Worm (Caenorhabditis elegans) whole organism, young adult: ENCODE results near the gene fbxa-185.

Source experiments
- B0019.2 ChIP-seq: fragments of 200-800 bp; sonication (Bioruptor generic); conservative IDR thresholded peaks from 2 replicates; pipeline ENCODE4 v1.3.6; 2022; ENCODE audit warnings: missing genetic modification reagents, missing genetic modification characterization, missing compliant biosample characterization
- B0261.1 ChIP-seq: sonication (generic microtip); optimal IDR thresholded peaks from 2 replicates; lab custom pipeline; 2016; ENCODE audit warnings: mild to moderate bottlenecking, missing genetic modification characterization, moderate library complexity, missing compliant biosample characterization
- B0336.3 ChIP-seq: fragments of 200-800 bp; sonication (Bioruptor generic); IDR thresholded peaks from 2 replicates; pipeline ENCODE4 v1.3.6; 2022; ENCODE audit warnings: missing genetic modification characterization, missing compliant biosample characterization
- C06A6.2 ChIP-seq: fragments of 200-800 bp; sonication (Bioruptor generic); conservative IDR thresholded peaks from 2 replicates; pipeline ENCODE4 v1.3.6; 2022; ENCODE audit warnings: missing genetic modification characterization, missing compliant biosample characterization
- F57A8.1 ChIP-seq: fragments of 200-800 bp; sonication (Bioruptor generic); optimal IDR thresholded peaks from 2 replicates; lab custom pipeline; 2018; ENCODE audit warnings: mild to moderate bottlenecking, missing genetic modification characterization, moderate library complexity, missing compliant biosample characterization
- T07F8.4 ChIP-seq: sonication (generic microtip); optimal IDR thresholded peaks from 2 replicates; lab custom pipeline; 2016; ENCODE audit warnings: mild to moderate bottlenecking, missing genetic modification characterization, moderate library complexity, missing compliant biosample characterization
- Y79H2A.3 ChIP-seq: fragments of 200-800 bp; sonication (Bioruptor generic); conservative IDR thresholded peaks from 2 replicates; pipeline ENCODE4 v1.3.6; 2022; ENCODE audit warnings: missing genetic modification reagents, missing genetic modification characterization, missing compliant biosample characterization
- ZK185.1 ChIP-seq: sonication (generic microtip); optimal IDR thresholded peaks from 2 replicates; lab custom pipeline; 2016; ENCODE audit warnings: mild to moderate bottlenecking, missing genetic modification characterization, missing compliant biosample characterization; ENCODE audit not compliant: poor library complexity, severe bottlenecking
- akir-1 ChIP-seq: fragments of 200-800 bp; sonication (Bioruptor generic); optimal IDR thresholded peaks from 2 replicates; lab custom pipeline; 2018; ENCODE audit warnings: mild to moderate bottlenecking, missing genetic modification characterization, moderate library complexity, missing compliant biosample characterization
- ama-1 ChIP-seq, 3 experiments: fragments of 150-350 bp in 1 of 3; sonication (generic microtip) in 2 of 3; optimal IDR thresholded peaks; 2 replicates each; lab custom pipeline; 2014 to 2018; ENCODE audit warnings: missing biosample characterization in 2 of 3, missing genetic modification characterization in 2 of 3, missing genetic modification reagents in 2 of 3
- aptf-2 ChIP-seq: fragments of 200-800 bp; sonication (Bioruptor generic); conservative IDR thresholded peaks from 2 replicates; pipeline ENCODE4 v1.3.6; 2022; ENCODE audit warnings: missing genetic modification reagents, missing genetic modification characterization, missing compliant biosample characterization
- attf-5 ChIP-seq: fragments of 200-800 bp; sonication (Bioruptor generic); optimal IDR thresholded peaks from 2 replicates; lab custom pipeline; 2018; ENCODE audit warnings: mild to moderate bottlenecking, missing genetic modification characterization, missing compliant biosample characterization
- attf-6 ChIP-seq: fragments of 200-800 bp; sonication (Bioruptor generic); IDR thresholded peaks from 2 replicates; pipeline ENCODE4 v1.3.6; 2022; ENCODE audit warnings: missing genetic modification reagents, missing genetic modification characterization, missing compliant biosample characterization
- ceh-100 ChIP-seq: fragments of 200-800 bp; sonication (Bioruptor generic); IDR thresholded peaks from 2 replicates; pipeline ENCODE4 v1.3.6; 2022; ENCODE audit warnings: missing genetic modification reagents, missing genetic modification characterization, missing compliant biosample characterization
- ceh-27 ChIP-seq: fragments of 200-800 bp; sonication (Bioruptor generic); optimal IDR thresholded peaks from 2 replicates; lab custom pipeline; 2018; ENCODE audit warnings: mild to moderate bottlenecking, missing genetic modification characterization, moderate library complexity, missing compliant biosample characterization
- ceh-58 ChIP-seq: fragments of 200-800 bp; sonication (Bioruptor generic); IDR thresholded peaks from 2 replicates; pipeline ENCODE4 v1.3.6; 2022; ENCODE audit warnings: missing genetic modification characterization, missing compliant biosample characterization
- chd-7 ChIP-seq: sonication (generic microtip); optimal IDR thresholded peaks from 2 replicates; lab custom pipeline; 2016; ENCODE audit warnings: mild to moderate bottlenecking, missing genetic modification characterization, moderate library complexity, missing compliant biosample characterization
- dpff-1 ChIP-seq: sonication (generic microtip); optimal IDR thresholded peaks from 2 replicates; lab custom pipeline; 2017; ENCODE audit warnings: mild to moderate bottlenecking, missing genetic modification characterization, missing compliant biosample characterization
- egl-18 ChIP-seq: fragments of 200-800 bp; sonication (Bioruptor generic); IDR thresholded peaks from 2 replicates; pipeline ENCODE4 v1.3.6; 2022; ENCODE audit warnings: missing genetic modification reagents, missing genetic modification characterization, missing compliant biosample characterization
- fkh-3 ChIP-seq: sonication (generic microtip); optimal IDR thresholded peaks from 2 replicates; lab custom pipeline; 2016; ENCODE audit warnings: mild to moderate bottlenecking, missing genetic modification characterization, missing compliant biosample characterization
- lag-1 ChIP-seq: fragments of 200-800 bp; sonication (Bioruptor generic); IDR thresholded peaks from 2 replicates; pipeline ENCODE4 v1.3.6; 2022; ENCODE audit warnings: missing genetic modification reagents, missing genetic modification characterization, missing compliant biosample characterization
- let-607 ChIP-seq, 2 experiments: fragments of 200-800 bp in 1 of 2; sonication (Bioruptor generic) in 1 of 2; sonication (generic microtip) in 1 of 2; optimal IDR thresholded peaks; 2 replicates each; lab custom pipeline; 2016 to 2018; ENCODE audit warnings: mild to moderate bottlenecking in 2 of 2, missing compliant biosample characterization in 2 of 2, missing genetic modification characterization in 2 of 2, moderate library complexity in 2 of 2, missing genotype in 1 of 2
- lin-40 ChIP-seq: sonication (generic microtip); optimal IDR thresholded peaks from 2 replicates; lab custom pipeline; 2016; ENCODE audit warnings: missing genetic modification characterization, mild to moderate bottlenecking, missing compliant biosample characterization, missing genotype, missing genetic modification reagents
- lsl-1 ChIP-seq: fragments of 200-800 bp; sonication (Bioruptor generic); optimal IDR thresholded peaks from 2 replicates; lab custom pipeline; 2018; ENCODE audit warnings: mild to moderate bottlenecking, missing genetic modification characterization, moderate library complexity, missing compliant biosample characterization
- madf-10 ChIP-seq: sonication (generic microtip); optimal IDR thresholded peaks from 2 replicates; lab custom pipeline; 2016; ENCODE audit warnings: mild to moderate bottlenecking, missing genetic modification characterization, missing compliant biosample characterization
- madf-3 ChIP-seq: fragments of 200-800 bp; sonication (Bioruptor generic); IDR thresholded peaks from 2 replicates; pipeline ENCODE4 v1.3.6; 2022; ENCODE audit warnings: missing genetic modification reagents, missing genetic modification characterization, missing compliant biosample characterization
- mxl-1 ChIP-seq: sonication (generic microtip); optimal IDR thresholded peaks from 2 replicates; lab custom pipeline; 2016; ENCODE audit warnings: missing genetic modification characterization, missing compliant biosample characterization
- nfya-1 ChIP-seq: sonication (generic microtip); optimal IDR thresholded peaks from 2 replicates; lab custom pipeline; 2017; ENCODE audit warnings: antibody characterized with exemption, missing compliant biosample characterization, missing genetic modification characterization, borderline replicate concordance; ENCODE audit not compliant: insufficient read depth
- nfyb-1 ChIP-seq: fragments of 200-800 bp; sonication (Bioruptor generic); IDR thresholded peaks from 2 replicates; pipeline ENCODE4 v1.3.6; 2022; ENCODE audit warnings: missing genetic modification reagents, missing genetic modification characterization, missing compliant biosample characterization
- nhr-120 ChIP-seq: fragments of 200-800 bp; sonication (Bioruptor generic); IDR thresholded peaks from 2 replicates; pipeline ENCODE4 v1.3.6; 2022; ENCODE audit warnings: missing genetic modification characterization, missing compliant biosample characterization
- rec-8 ChIP-seq, 2 experiments: sonication (generic microtip); optimal IDR thresholded peaks; 2 replicates each; lab custom pipeline; 2016; ENCODE audit warnings: mild to moderate bottlenecking in 2 of 2, missing genetic modification characterization in 2 of 2, missing genetic modification reagents in 2 of 2, missing genotype in 2 of 2, missing biosample characterization in 1 of 2, missing compliant biosample characterization in 1 of 2, moderate library complexity in 1 of 2
- rpc-1 ChIP-seq, 2 experiments: fragments of 150-350 bp in 1 of 2; sonication (generic microtip) in 1 of 2; optimal IDR thresholded peaks; 2 replicates each; lab custom pipeline; 2014 to 2018; ENCODE audit warnings: missing biosample characterization in 1 of 2, missing genetic modification characterization in 1 of 2, missing genetic modification reagents in 1 of 2, missing genotype in 1 of 2
- snpc-3.4 ChIP-seq: sonication (generic microtip); optimal IDR thresholded peaks from 2 replicates; lab custom pipeline; 2017; ENCODE audit warnings: missing genetic modification characterization, mild to moderate bottlenecking, missing compliant biosample characterization, antibody characterized with exemption, moderate library complexity, missing genotype, missing genetic modification reagents
- snpc-4 ChIP-seq, 5 experiments: fragments of 150-350 bp in 1 of 5; sonication (generic microtip) in 4 of 5; optimal IDR thresholded peaks; 2 replicates each; lab custom pipeline; 2014 to 2018; ENCODE audit warnings: missing genetic modification characterization in 5 of 5, missing biosample characterization in 3 of 5, antibody characterized with exemption in 2 of 5, mild to moderate bottlenecking in 2 of 5, missing compliant biosample characterization in 2 of 5, missing genotype in 2 of 5, moderate library complexity in 2 of 5, missing genetic modification reagents in 1 of 5
- tlf-1 ChIP-seq: fragments of 200-800 bp; sonication (Bioruptor generic); optimal IDR thresholded peaks from 2 replicates; lab custom pipeline; 2018; ENCODE audit warnings: mild to moderate bottlenecking, missing genetic modification characterization, missing compliant biosample characterization
- unc-130 ChIP-seq: sonication (generic microtip); optimal IDR thresholded peaks from 2 replicates; lab custom pipeline; 2016; ENCODE audit warnings: missing genetic modification reagents, missing genetic modification characterization, missing compliant biosample characterization
- zfh-2 ChIP-seq: fragments of 200-800 bp; sonication (Bioruptor generic); conservative IDR thresholded peaks from 2 replicates; pipeline ENCODE4 v1.3.6; 2022; ENCODE audit warnings: missing genetic modification reagents, missing genetic modification characterization, missing compliant biosample characterization
- ztf-22 ChIP-seq: fragments of 200-800 bp; sonication (Bioruptor generic); optimal IDR thresholded peaks from 2 replicates; lab custom pipeline; 2018; ENCODE audit warnings: mild to moderate bottlenecking, missing genetic modification characterization, moderate library complexity, missing compliant biosample characterization
- ztf-25 ChIP-seq: fragments of 200-800 bp; sonication (Bioruptor generic); IDR thresholded peaks from 2 replicates; pipeline ENCODE4 v1.3.6; 2022; ENCODE audit warnings: missing genetic modification reagents, missing genetic modification characterization, missing compliant biosample characterization
- ztf-6 ChIP-seq: fragments of 200-800 bp; sonication (Bioruptor generic); IDR thresholded peaks from 2 replicates; pipeline ENCODE4 v1.3.6; 2022; ENCODE audit warnings: missing genetic modification reagents, missing genetic modification characterization, missing compliant biosample characterization

Gene fbxa-185

ce11 chrV:17298657-17299056 lies 32.8 kb upstream of the fbxa-185 start:
- TF ChIP-seq lin-40 (tag; lab: Kevin White, UChicago) = no peak
- TF ChIP-seq aptf-2 (GFP tag; lab: Robert Waterston, UW) = no peak
- no peak for TF ChIP-seq akir-1 (GFP tag; lab: Kevin White, UChicago)
- no peak for TF ChIP-seq ama-1 (optimal IDR thresholded peaks at IDR 0.05; lab: Kevin White, UChicago)
- TF ChIP-seq ama-1 (GFP tag; optimal IDR thresholded peaks at IDR 0.05; lab: Kevin White, UChicago) = no peak
- no peak for TF ChIP-seq egl-18 (GFP tag; lab: Robert Waterston, UW)
- no peak for TF ChIP-seq attf-5 (GFP tag; lab: Kevin White, UChicago)
- no peak for TF ChIP-seq F57A8.1
- no peak for TF ChIP-seq ceh-27 (GFP tag; lab: Kevin White, UChicago)
- TF ChIP-seq ztf-22 (GFP tag; lab: Kevin White, UChicago) = no peak
- no peak for TF ChIP-seq madf-10 (tag; lab: Kevin White, UChicago)
- TF ChIP-seq nfyb-1 (GFP tag; lab: Robert Waterston, UW) = no peak
- no peak for TF ChIP-seq fkh-3 (tag; lab: Kevin White, UChicago)
- TF ChIP-seq tlf-1 = no peak
- no peak for TF ChIP-seq unc-130 (GFP tag; lab: Kevin White, UChicago)
- no peak for TF ChIP-seq dpff-1 (tag; lab: Kevin White, UChicago)
- no peak for TF ChIP-seq ZK185.1 (tag; lab: Kevin White, UChicago)
- no peak for TF ChIP-seq attf-6 (GFP tag; lab: Robert Waterston, UW)
- TF ChIP-seq Y79H2A.3 (GFP tag; lab: Robert Waterston, UW) = no peak
- TF ChIP-seq, all 124 proteins: peak for 0

ce11 chrV:17301375-17301774 lies 30.1 kb upstream of the fbxa-185 start, which contains the start of gene K10G4.5:
Gene K10G4.5, minus strand, starts transcription at chrV:17301475.
- TF ChIP-seq lag-1 (GFP tag; lab: Robert Waterston, UW) (no peak), B0336.3 (GFP tag; lab: Robert Waterston, UW) (no peak), nhr-120 (no peak), rec-8 (tag; optimal IDR thresholded peaks at IDR 0.05; lab: Kevin White, UChicago) (no peak), B0019.2 (GFP tag; lab: Robert Waterston, UW) (no peak), madf-3 (GFP tag; lab: Robert Waterston, UW) (no peak), ceh-58 (GFP tag; lab: Robert Waterston, UW) (no peak), ztf-25 (no peak), ceh-100 (GFP tag; lab: Robert Waterston, UW) (no peak), lsl-1 (no peak), snpc-4 (GFP tag; optimal IDR thresholded peaks at IDR 0.05; lab: Kevin White, UChicago) (no peak), snpc-4 (tag; optimal IDR thresholded peaks at IDR 0.05; lab: Kevin White, UChicago) (no peak), C06A6.2 (GFP tag; lab: Robert Waterston, UW) (no peak), B0261.1 (tag; lab: Kevin White, UChicago) (no peak)

DNA sequence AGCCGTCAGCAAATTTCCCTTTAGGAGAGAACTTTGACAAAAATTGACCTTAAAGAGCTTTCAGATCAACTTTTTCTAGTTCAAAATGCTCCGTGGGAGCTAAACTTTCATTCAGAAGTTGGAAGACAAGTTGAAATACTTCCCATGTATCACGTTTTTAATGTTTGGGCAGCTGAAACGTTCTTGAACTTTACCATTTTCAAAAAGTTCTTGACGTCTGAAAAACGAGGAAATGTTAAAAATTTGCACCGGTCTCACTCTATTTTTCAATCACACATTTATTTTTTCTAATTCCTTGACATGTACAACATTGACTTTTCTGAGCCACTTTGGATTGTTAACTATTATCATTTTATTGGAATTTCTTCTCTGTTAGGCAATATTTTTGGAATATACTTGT lies 28.7 kb upstream of the fbxa-185 start, which contains the start of gene sri-70:
Gene sri-70, plus strand, starts transcription at position 301 of the 400 bp plus-strand sequence.
- TF ChIP-seq chd-7 = no peak
- no peak for TF ChIP-seq lag-1 (GFP tag; lab: Robert Waterston, UW)
- TF ChIP-seq mxl-1 (tag; lab: Kevin White, UChicago) = no peak
- TF ChIP-seq rpc-1 (optimal IDR thresholded peaks at IDR 0.05; lab: Kevin White, UChicago) = no peak
- no peak for TF ChIP-seq rpc-1 (tag; optimal IDR thresholded peaks at IDR 0.05; lab: Kevin White, UChicago)
- TF ChIP-seq snpc-3.4 (tag; lab: Kevin White, UChicago) = no peak
- TF ChIP-seq T07F8.4 (tag; lab: Kevin White, UChicago) = no peak
- no peak for TF ChIP-seq attf-6 (GFP tag; lab: Robert Waterston, UW)
- TF ChIP-seq nfya-1 (tag; lab: Kevin White, UChicago) = no peak
- TF ChIP-seq ztf-6 = no peak
- TF ChIP-seq zfh-2 (GFP tag; lab: Robert Waterston, UW) = no peak
- TF ChIP-seq lin-40 (tag; lab: Kevin White, UChicago) = no peak
- no peak for TF ChIP-seq let-607 (tag; optimal IDR thresholded peaks at IDR 0.05; lab: Kevin White, UChicago)
